Fruit fly (Drosophila melanogaster) whole organism, embryonic: Measurements from ENCODE around the gene CG7907.
A peak's percentile ranks its signal among the peaks of the same experiment; 100 is the strongest.

Experiments
- BEAF-32 ChIP-seq: fragments of 200-800 bp; sonication (Bioruptor generic); optimal IDR thresholded peaks from 3 replicates; lab custom pipeline; 2017; ENCODE audit warnings: missing biosample characterization, missing genetic modification characterization, mild to moderate bottlenecking, moderate library complexity, missing genetic modification reagents
- Bdp1 ChIP-seq: fragments of 200-800 bp; sonication (Bioruptor generic); optimal IDR thresholded peaks from 3 replicates; lab custom pipeline; 2016; ENCODE audit warnings: missing biosample characterization, missing genetic modification characterization
- CG10147 ChIP-seq: fragments of 200-800 bp; sonication (Bioruptor generic); optimal IDR thresholded peaks from 2 replicates; lab custom pipeline; 2019; ENCODE audit warnings: missing biosample characterization, mild to moderate bottlenecking, missing genetic modification characterization, moderate library complexity
- CG10267 ChIP-seq: fragments of 200-800 bp; sonication (Bioruptor generic); optimal IDR thresholded peaks from 2 replicates; lab custom pipeline; 2018; ENCODE audit warnings: missing biosample characterization, mild to moderate bottlenecking, missing genetic modification characterization, moderate library complexity
- CG10979 ChIP-seq: fragments of 200-800 bp; sonication (Bioruptor generic); optimal IDR thresholded peaks from 2 replicates; lab custom pipeline; 2018; ENCODE audit warnings: missing biosample characterization, mild to moderate bottlenecking, missing genetic modification characterization, moderate library complexity
- CG11504 ChIP-seq: fragments of 200-800 bp; sonication (Bioruptor generic); optimal IDR thresholded peaks from 3 replicates; lab custom pipeline; 2019; ENCODE audit warnings: missing biosample characterization, mild to moderate bottlenecking, missing genetic modification characterization, moderate library complexity
- CG12391 ChIP-seq: fragments of 200-800 bp; sonication (Bioruptor generic); optimal IDR thresholded peaks from 3 replicates; lab custom pipeline; 2018; ENCODE audit warnings: missing biosample characterization, mild to moderate bottlenecking, missing genetic modification characterization, moderate library complexity
- CG12744 ChIP-seq: fragments of 200-800 bp; sonication (Bioruptor generic); optimal IDR thresholded peaks from 2 replicates; lab custom pipeline; 2016; ENCODE audit warnings: missing biosample characterization, missing genetic modification characterization
- CG13624 ChIP-seq: fragments of 200-800 bp; sonication (Bioruptor generic); optimal IDR thresholded peaks from 2 replicates; lab custom pipeline; 2016; ENCODE audit warnings: missing biosample characterization, missing genetic modification characterization
- CG14014 ChIP-seq: fragments of 200-800 bp; sonication (Bioruptor generic); IDR thresholded peaks from 2 replicates; pipeline ENCODE4 v1.3.6; 2022; ENCODE audit warnings: missing biosample characterization, missing genetic modification characterization
- CG14667 ChIP-seq: fragments of 200-800 bp; sonication (Bioruptor generic); IDR thresholded peaks from 2 replicates; pipeline ENCODE4 v1.3.6; 2022; ENCODE audit warnings: missing biosample characterization, missing genetic modification characterization
- CG1603 ChIP-seq: fragments of 200-800 bp; sonication (Bioruptor generic); optimal IDR thresholded peaks from 2 replicates; lab custom pipeline; 2019; ENCODE audit warnings: missing biosample characterization, mild to moderate bottlenecking, missing genetic modification characterization, moderate library complexity
- CG2678 ChIP-seq: fragments of 200-800 bp; sonication (Bioruptor generic); optimal IDR thresholded peaks from 3 replicates; lab custom pipeline; 2019; ENCODE audit warnings: missing biosample characterization, mild to moderate bottlenecking, missing genetic modification characterization, moderate library complexity
- CG31365 ChIP-seq: fragments of 200-800 bp; sonication (Bioruptor generic); optimal IDR thresholded peaks from 2 replicates; lab custom pipeline; 2018; ENCODE audit warnings: missing biosample characterization, mild to moderate bottlenecking, missing genetic modification characterization
- CG3163 ChIP-seq: fragments of 200-800 bp; sonication (Bioruptor generic); optimal IDR thresholded peaks from 3 replicates; lab custom pipeline; 2016; ENCODE audit warnings: missing biosample characterization, missing genetic modification characterization
- CG34422 ChIP-seq: fragments of 200-800 bp; sonication (Bioruptor generic); IDR thresholded peaks from 3 replicates; pipeline ENCODE4 v1.3.6; 2022; ENCODE audit warnings: missing biosample characterization, missing genetic modification characterization
- CG4424 ChIP-seq: fragments of 200-800 bp; sonication (Bioruptor generic); optimal IDR thresholded peaks from 3 replicates; lab custom pipeline; 2016; ENCODE audit warnings: missing biosample characterization, missing genetic modification characterization
- CG5180 ChIP-seq: fragments of 200-800 bp; sonication (Bioruptor generic); optimal IDR thresholded peaks from 3 replicates; lab custom pipeline; 2017; ENCODE audit warnings: missing biosample characterization, missing genetic modification characterization, mild to moderate bottlenecking, moderate library complexity, missing genetic modification reagents
- Dek ChIP-seq: fragments of 200-800 bp; sonication (Bioruptor generic); optimal IDR thresholded peaks from 3 replicates; lab custom pipeline; 2019; ENCODE audit warnings: missing biosample characterization, mild to moderate bottlenecking, missing genetic modification characterization, moderate library complexity
- Dp ChIP-seq: fragments of 200-800 bp; sonication (Bioruptor generic); optimal IDR thresholded peaks from 2 replicates; lab custom pipeline; 2018; ENCODE audit warnings: missing biosample characterization, mild to moderate bottlenecking, missing genetic modification characterization, moderate library complexity
- Dref ChIP-seq: fragments of 200-800 bp; sonication (Bioruptor generic); IDR thresholded peaks from 2 replicates; pipeline ENCODE4 v1.3.6; 2022; ENCODE audit warnings: missing biosample characterization, missing genetic modification characterization
- E2f2 ChIP-seq: fragments of 200-800 bp; sonication (Bioruptor generic); IDR thresholded peaks from 2 replicates; pipeline ENCODE4 v1.3.6; 2022; ENCODE audit warnings: missing biosample characterization, missing genetic modification characterization
- Eip74EF ChIP-seq, 2 experiments: fragments of 200-800 bp in 1 of 2; fragments of >200 bp in 1 of 2; sonication (Bioruptor generic) in 1 of 2; optimal IDR thresholded peaks; 2 replicates each; lab custom pipeline; 2017 to 2019; ENCODE audit warnings: missing biosample characterization in 2 of 2, missing genetic modification characterization in 2 of 2, mild to moderate bottlenecking in 1 of 2, moderate library complexity in 1 of 2
- Ets65A ChIP-seq: fragments of 200-800 bp; sonication (Bioruptor generic); peaks from one replicate; lab custom pipeline; 2016; ENCODE audit warnings: missing biosample characterization, missing genetic modification characterization
- GATAe ChIP-seq: fragments of 200-800 bp; sonication (Bioruptor generic); conservative IDR thresholded peaks from 2 replicates; pipeline ENCODE4 v1.3.6; 2022; ENCODE audit warnings: missing biosample characterization, missing genetic modification characterization
- HLH54F ChIP-seq: fragments of 200-800 bp; sonication (Bioruptor generic); optimal IDR thresholded peaks from 3 replicates; lab custom pipeline; 2016; ENCODE audit warnings: missing biosample characterization, missing genetic modification characterization
- Kr ChIP-seq: fragments of 200-800 bp; sonication (Bioruptor generic); optimal IDR thresholded peaks from 2 replicates; lab custom pipeline; 2017; ENCODE audit warnings: missing biosample characterization, mild to moderate bottlenecking, missing genetic modification characterization
- MBD-R2 ChIP-seq: fragments of 200-800 bp; sonication (Bioruptor generic); IDR thresholded peaks from 2 replicates; pipeline ENCODE4 v1.3.6; 2022; ENCODE audit warnings: missing biosample characterization, missing genetic modification characterization
- Nf-YA ChIP-seq: fragments of 200-800 bp; sonication (Bioruptor generic); IDR thresholded peaks from 2 replicates; pipeline ENCODE4 v1.3.6; 2022; ENCODE audit warnings: missing biosample characterization, missing genetic modification characterization
- Nf-YC ChIP-seq: fragments of 200-800 bp; optimal IDR thresholded peaks from 3 replicates; lab custom pipeline; 2019; ENCODE audit warnings: missing biosample characterization, mild to moderate bottlenecking, missing genetic modification characterization, moderate library complexity
- Ssrp ChIP-seq: fragments of 200-800 bp; sonication (Bioruptor generic); optimal IDR thresholded peaks from 2 replicates; lab custom pipeline; 2018; ENCODE audit warnings: missing biosample characterization, mild to moderate bottlenecking, missing genetic modification characterization, moderate library complexity
- Xbp1 ChIP-seq: fragments of 200-800 bp; sonication (Bioruptor generic); optimal IDR thresholded peaks from 3 replicates; lab custom pipeline; 2016; ENCODE audit warnings: missing biosample characterization, mild to moderate bottlenecking, missing genetic modification characterization
- YL-1 ChIP-seq: fragments of 200-800 bp; sonication (Bioruptor generic); optimal IDR thresholded peaks from 3 replicates; lab custom pipeline; 2017; ENCODE audit warnings: missing biosample characterization, mild to moderate bottlenecking, missing genetic modification characterization
- bab2 ChIP-seq: fragments of 200-800 bp; sonication (Bioruptor generic); optimal IDR thresholded peaks from 2 replicates; lab custom pipeline; 2016; ENCODE audit warnings: missing biosample characterization, missing genetic modification characterization
- danr ChIP-seq: fragments of 200-800 bp; sonication (Bioruptor generic); IDR thresholded peaks from 2 replicates; pipeline ENCODE4 v1.3.6; 2022; ENCODE audit warnings: missing biosample characterization, missing genetic modification characterization
- dpn ChIP-seq, 2 experiments: fragments of 200-800 bp; sonication (Bioruptor generic); optimal IDR thresholded peaks; 3 replicates each; lab custom pipeline; 2016; ENCODE audit warnings: missing biosample characterization in 2 of 2, missing genetic modification characterization in 2 of 2
- fd96Cb ChIP-seq: fragments of 200-800 bp; sonication (Bioruptor generic); optimal IDR thresholded peaks from 2 replicates; lab custom pipeline; 2018; ENCODE audit warnings: missing biosample characterization, mild to moderate bottlenecking, missing genetic modification characterization, moderate library complexity
- ind ChIP-seq: fragments of 200-800 bp; sonication (Bioruptor generic); optimal IDR thresholded peaks from 3 replicates; lab custom pipeline; 2016; ENCODE audit warnings: missing biosample characterization, missing genetic modification characterization
- kni ChIP-seq: fragments of 200-800 bp; sonication (Bioruptor generic); optimal IDR thresholded peaks from 3 replicates; lab custom pipeline; 2017; ENCODE audit warnings: mild to moderate bottlenecking, missing biosample characterization, missing genetic modification reagents, missing genetic modification characterization
- knrl ChIP-seq: fragments of 200-800 bp; sonication (Bioruptor generic); IDR thresholded peaks from 3 replicates; pipeline ENCODE4 v1.3.6; 2022; ENCODE audit warnings: missing biosample characterization, missing genetic modification characterization; ENCODE audit not compliant: partially characterized antibody
- lmd ChIP-seq: fragments of 200-800 bp; sonication (Bioruptor generic); IDR thresholded peaks from 2 replicates; pipeline ENCODE4 v1.3.6; 2022; ENCODE audit warnings: missing biosample characterization, missing genetic modification characterization
- pita ChIP-seq: fragments of 200-800 bp; sonication (Bioruptor generic); optimal IDR thresholded peaks from 2 replicates; lab custom pipeline; 2017; ENCODE audit warnings: missing biosample characterization, mild to moderate bottlenecking, missing genetic modification characterization
- rib ChIP-seq: fragments of 200-800 bp; sonication (Bioruptor generic); IDR thresholded peaks from 2 replicates; pipeline ENCODE4 v1.3.6; 2022; ENCODE audit warnings: missing biosample characterization, missing genetic modification characterization
- row ChIP-seq: fragments of 200-800 bp; sonication (Bioruptor generic); IDR thresholded peaks from 3 replicates; pipeline ENCODE4 v1.3.6; 2022; ENCODE audit warnings: missing biosample characterization, missing genetic modification characterization
- tio ChIP-seq: fragments of 200-800 bp; sonication (Bioruptor generic); optimal IDR thresholded peaks from 2 replicates; lab custom pipeline; 2017; ENCODE audit warnings: missing biosample characterization, missing genetic modification characterization, inconsistent platforms
- vnd ChIP-seq: fragments of 200-800 bp; sonication (Bioruptor generic); IDR thresholded peaks from 3 replicates; pipeline ENCODE4 v1.3.6; 2022; ENCODE audit warnings: missing biosample characterization, missing genetic modification characterization; ENCODE audit not compliant: partially characterized antibody
- zen2 ChIP-seq: fragments of 200-800 bp; sonication (Bioruptor generic); IDR thresholded peaks from 3 replicates; pipeline ENCODE4 v1.3.6; 2022; ENCODE audit warnings: missing biosample characterization, missing genetic modification characterization; ENCODE audit not compliant: partially characterized antibody

The CG7907 gene

DNA sequence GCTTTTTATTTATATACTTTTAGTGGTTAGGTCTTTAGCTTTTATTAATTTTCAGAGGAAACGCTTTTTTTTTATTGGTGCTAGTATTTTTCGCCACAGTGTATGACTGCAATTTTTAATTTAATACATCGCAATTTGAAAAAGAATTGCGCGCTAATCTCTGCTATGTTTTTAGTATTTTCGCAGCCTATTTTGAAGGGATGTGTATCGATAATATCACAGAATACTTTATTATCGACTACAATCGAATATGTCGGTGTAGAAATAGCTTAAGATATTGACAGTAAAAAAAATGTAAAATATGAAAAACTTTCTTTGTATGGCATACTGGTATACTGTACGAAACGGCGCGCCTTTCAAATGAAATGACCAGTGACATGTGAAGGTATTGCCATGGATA is 3.2 kb downstream of the CG7907 start (continued):
- TF ChIP-seq YL-1 (GFP tag; lab: Kevin White, UChicago) (no peak), pita (peak; percentile 15), bab2 (GFP tag; lab: Kevin White, UChicago) (no peak), CG4424 (no peak), HLH54F (no peak), E2f2 (peak; percentile 99), CG3163 (GFP tag; lab: Kevin White, UChicago) (no peak)

DNA sequence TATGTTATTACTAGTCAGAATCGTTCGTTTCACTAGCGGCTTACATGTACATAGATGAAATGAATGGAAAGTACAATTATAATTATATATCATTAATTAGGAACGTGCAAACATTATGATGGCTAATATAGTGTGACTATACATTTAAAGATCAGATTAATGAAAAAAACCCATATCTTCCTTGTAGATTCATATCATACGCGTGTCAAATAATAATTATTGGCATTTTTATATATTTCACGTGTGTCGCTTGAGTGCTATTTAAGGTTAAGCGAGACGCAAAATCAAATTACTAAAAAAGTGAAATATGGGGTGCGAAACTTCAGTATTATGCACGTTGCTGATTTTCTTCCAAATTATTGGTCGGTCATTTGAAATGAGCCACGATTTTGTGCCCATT is 3.6 kb downstream of the CG7907 start, which contains the start of gene CheB93a:
CheB93a (plus strand) TSS at position 301 of the 400 bp plus-strand sequence.
- TF ChIP-seq BEAF-32 (GFP tag; lab: Kevin White, UChicago) (no peak), rib (GFP tag; lab: Robert Waterston, UW) (no peak), dpn (GFP tag; optimal IDR thresholded peaks at IDR 0.05; lab: Kevin White, UChicago) (no peak), CG5180 (no peak)
- TF ChIP-seq, all 482 proteins: peak for 0

dm6 chr3R:21408372-21408771 is 4.8 kb downstream of the CG7907 start:
- TF ChIP-seq MBD-R2 (peak; percentile 73), Xbp1 (peak; percentile 33), CG2678 (tag; lab: Kevin White, UChicago) (no peak), Bdp1 (peak; percentile 21), CG11504 (tag; lab: Kevin White, UChicago) (peak; percentile 84), danr (GFP tag; lab: Robert Waterston, UW) (no peak), CG10979 (tag; lab: Kevin White, UChicago) (peak; percentile 1), zen2 (GFP tag; lab: Robert Waterston, UW) (no peak), Kr (GFP tag; lab: Kevin White, UChicago) (no peak), BEAF-32 (GFP tag; lab: Kevin White, UChicago) (no peak), Dp (peak; percentile 45), CG34422 (GFP tag; lab: Robert Waterston, UW) (peak; percentile 50; the same call in 2 of the 3 replicates), E2f2 (peak; percentile 54; the same call in 1 of the 2 replicates), row (GFP tag; lab: Robert Waterston, UW) (peak; percentile 22; the same call in 1 of the 3 replicates), CG10267 (tag; lab: Kevin White, UChicago) (peak; percentile 23), fd96Cb (tag; lab: Kevin White, UChicago) (no peak), CG14667 (peak; percentile 21; the same call in 1 of the 2 replicates), lmd (GFP tag; lab: Robert Waterston, UW) (peak; percentile 29; the same call in 1 of the 2 replicates), Nf-YC (tag; lab: Kevin White, UChicago) (peak; percentile 32), knrl (peak; percentile 81; the same call in 2 of the 3 replicates), CG14014 (GFP tag; lab: Robert Waterston, UW) (no peak; the same call in 1 of the 2 replicates), kni (GFP tag; lab: Kevin White, UChicago) (no peak), Ssrp (tag; lab: Kevin White, UChicago) (no peak), vnd (GFP tag; lab: Robert Waterston, UW) (no peak), CG10147 (GFP tag; lab: Kevin White, UChicago) (peak; percentile 3), CG12391 (no peak), Ets65A (peak; percentile 93), Eip74EF (GFP tag; optimal IDR thresholded peaks at IDR 0.05; lab: Kevin White, UChicago) (peak in 1 of 2 experiments; percentile 93), CG31365 (tag; lab: Kevin White, UChicago) (peak; percentile 100), CG13624 (GFP tag; lab: Kevin White, UChicago) (peak; percentile 7), CG1603 (peak; percentile 43), Dek (tag; lab: Kevin White, UChicago) (peak; percentile 30), GATAe (GFP tag; lab: Robert Waterston, UW) (0 out of 2 replicates have a peak, but pooled peaks have one; percentile 15), ind (GFP tag; lab: Kevin White, UChicago) (peak; percentile 15), tio (GFP tag; lab: Kevin White, UChicago) (no peak), CG12744 (GFP tag; lab: Kevin White, UChicago) (no peak), Nf-YA (GFP tag; lab: Robert Waterston, UW) (no peak), Dref (peak; percentile 39)
